Fruit fly (Drosophila melanogaster): ENCODE results near the gene CG16888.

CG16888 gene

DNA sequence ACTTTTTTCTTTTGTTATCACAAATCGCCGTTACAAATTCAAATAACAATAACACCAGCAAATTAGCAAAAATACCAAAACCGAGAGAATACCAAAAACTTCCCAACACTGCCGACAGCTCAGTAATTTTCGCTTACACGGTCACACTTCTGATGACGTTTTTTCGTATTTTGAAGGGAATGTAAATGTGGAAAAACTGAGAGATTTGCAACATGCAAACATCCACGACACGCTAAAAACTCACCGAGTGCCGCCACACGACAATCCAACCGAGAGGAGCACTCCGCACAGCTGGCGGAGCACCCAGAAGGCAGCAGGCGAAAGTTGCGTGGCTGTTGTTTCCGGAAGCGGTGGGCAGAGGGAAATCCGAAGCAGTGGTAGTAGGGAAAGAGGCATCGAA is 19.7 kb downstream of the CG16888 start, which contains the start of gene Sec71:
TSS of gene Sec71 (plus strand) at position 117 of the 400 bp plus-strand sequence.
- TF ChIP-seq peb (GFP tag; IDR thresholded peaks at IDR 0.05), result no peak
- TF ChIP-seq CG34376 (GFP tag; optimal IDR thresholded peaks at IDR 0.05), result no peak
- no peak for TF ChIP-seq CoRest (tag; optimal IDR thresholded peaks at IDR 0.05)
- TF ChIP-seq CG4404 (GFP tag; IDR thresholded peaks at IDR 0.05), result no peak
- no peak for TF ChIP-seq Oli (tag; optimal IDR thresholded peaks at IDR 0.05)
- peak; percentile 54 for TF ChIP-seq stwl (tag; optimal IDR thresholded peaks at IDR 0.05)
- peak; percentile 98 for TF ChIP-seq Myb (GFP tag; optimal IDR thresholded peaks at IDR 0.05)
- TF ChIP-seq Hr39 (optimal IDR thresholded peaks at IDR 0.05), result no peak
- peak; percentile 64 for TF ChIP-seq MBD-R2 (GFP tag; IDR thresholded peaks at IDR 0.05)
- TF ChIP-seq salm (tag; optimal IDR thresholded peaks at IDR 0.05), result no peak
- TF ChIP-seq eve (GFP tag; optimal IDR thresholded peaks at IDR 0.05), result no peak
- TF ChIP-seq Pdp1 (GFP tag; optimal IDR thresholded peaks at IDR 0.05), result no peak
- no peak for TF ChIP-seq kay (GFP tag; optimal IDR thresholded peaks at IDR 0.05)
- TF ChIP-seq Bdp1 (GFP tag; optimal IDR thresholded peaks at IDR 0.05), result no peak
- no peak for TF ChIP-seq CG9876 (GFP tag; optimal IDR thresholded peaks at IDR 0.05)
- no peak for TF ChIP-seq Ravus (GFP tag; IDR thresholded peaks at IDR 0.05)
- peak; percentile 45; the same call in 1 of the 3 replicates for TF ChIP-seq CG34422 (GFP tag; IDR thresholded peaks at IDR 0.05)
- TF ChIP-seq CG9609 (GFP tag; optimal IDR thresholded peaks at IDR 0.05), result no peak
- TF ChIP-seq chm (GFP tag; IDR thresholded peaks at IDR 0.05), result no peak
- TF ChIP-seq zen (tag; optimal IDR thresholded peaks at IDR 0.05), result peak; percentile 4
- TF ChIP-seq run (tag; optimal IDR thresholded peaks at IDR 0.05), result no peak
- peak; percentile 3 for TF ChIP-seq CG2120 (GFP tag; optimal IDR thresholded peaks at IDR 0.05)
- TF ChIP-seq CG31365 (tag; optimal IDR thresholded peaks at IDR 0.05), result no peak
- TF ChIP-seq Sin3A (optimal IDR thresholded peaks at IDR 0.05), result peak; percentile 34
- peak; percentile 45 for TF ChIP-seq CG14710 (tag; optimal IDR thresholded peaks at IDR 0.05)
- TF ChIP-seq pnt (GFP tag; optimal IDR thresholded peaks at IDR 0.05), result no peak
- TF ChIP-seq Xrp1 (GFP tag; IDR thresholded peaks at IDR 0.05), result no peak
- no peak for TF ChIP-seq chn (GFP tag; optimal IDR thresholded peaks at IDR 0.05)
- peak; percentile 30; the same call in 1 of the 2 replicates for TF ChIP-seq bbx (GFP tag; IDR thresholded peaks at IDR 0.05; ENCODE audit: partially characterized antibody)
- TF ChIP-seq prd (optimal IDR thresholded peaks at IDR 0.05), result no peak
- TF ChIP-seq prd (GFP tag; IDR thresholded peaks at IDR 0.05), result no peak
- no peak for TF ChIP-seq CG2202 (tag; optimal IDR thresholded peaks at IDR 0.05)
- no peak for TF ChIP-seq hbn (GFP tag; IDR thresholded peaks at IDR 0.05; ENCODE audit: partially characterized antibody)
- no peak for TF ChIP-seq da (GFP tag; optimal IDR thresholded peaks at IDR 0.05)
- peak; percentile 3 for TF ChIP-seq CG16863 (GFP tag; optimal IDR thresholded peaks at IDR 0.05)
- TF ChIP-seq fd102C (GFP tag; optimal IDR thresholded peaks at IDR 0.05), result no peak
- TF ChIP-seq CG3995 (GFP tag; optimal IDR thresholded peaks at IDR 0.05), result peak; percentile 6
- no peak for TF ChIP-seq Rfx (GFP tag; IDR thresholded peaks at IDR 0.05)
- no peak for TF ChIP-seq corto (GFP tag; optimal IDR thresholded peaks at IDR 0.05)
- TF ChIP-seq pzg (GFP tag; optimal IDR thresholded peaks at IDR 0.05), result peak; percentile 78
- TF ChIP-seq sisA (GFP tag; IDR thresholded peaks at IDR 0.05), result no peak
- peak; percentile 1 for TF ChIP-seq CG2116 (GFP tag; optimal IDR thresholded peaks at IDR 0.05)
- TF ChIP-seq dysf (GFP tag; IDR thresholded peaks at IDR 0.05), result no peak
- no peak for TF ChIP-seq grn (GFP tag; optimal IDR thresholded peaks at IDR 0.05)
- TF ChIP-seq Ets97D (GFP tag; optimal IDR thresholded peaks at IDR 0.05), result peak; percentile 62
- TF ChIP-seq BEAF-32 (GFP tag; optimal IDR thresholded peaks at IDR 0.05), result peak; percentile 31
- TF ChIP-seq ERR (GFP tag; optimal IDR thresholded peaks at IDR 0.05), result no peak
- peak; percentile 31; the same call in 1 of the 2 replicates for TF ChIP-seq CG3847 (GFP tag; IDR thresholded peaks at IDR 0.05)
- TF ChIP-seq CG12659 (GFP tag; optimal IDR thresholded peaks at IDR 0.05), result peak; percentile 39
- no peak for TF ChIP-seq Hmr (GFP tag; optimal IDR thresholded peaks at IDR 0.05)
- TF ChIP-seq CG10267 (tag; optimal IDR thresholded peaks at IDR 0.05), result peak; percentile 94
- TF ChIP-seq CG43689 (GFP tag; IDR thresholded peaks at IDR 0.05), result no peak
- no peak for TF ChIP-seq NC2β (GFP tag; optimal IDR thresholded peaks at IDR 0.05)

Data from whole organism, embryonic.